Worm (Caenorhabditis elegans): ENCODE data around the gene str-67.

The str-67 gene

DNA sequence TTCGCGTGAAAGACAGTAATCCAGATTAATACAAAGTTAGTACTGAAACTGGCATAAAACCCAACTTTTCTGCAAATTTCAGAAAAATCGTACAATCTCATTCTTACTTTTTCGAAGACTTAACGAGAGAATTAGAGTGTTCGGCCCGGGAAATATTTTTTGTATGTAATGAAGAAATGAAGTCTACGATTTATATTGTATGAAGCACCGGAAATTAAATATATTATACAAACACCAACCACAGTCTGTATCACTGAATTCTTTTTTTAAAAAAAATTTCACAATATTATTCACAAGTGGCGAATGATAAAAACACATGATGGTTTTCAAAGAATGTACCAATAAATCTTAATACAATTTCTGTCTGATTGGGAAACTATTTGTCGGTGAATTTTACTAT lies at the start of gene str-67:
TSS of gene str-67 (minus strand) at position 101 of the 400 bp plus-strand sequence.
- TF ChIP-seq hmbx-1 (tag; optimal IDR thresholded peaks at IDR 0.05) = no peak
- TF ChIP-seq F13C5.2 (tag; optimal IDR thresholded peaks at IDR 0.05) = no peak
- no peak for TF ChIP-seq ama-1 (optimal IDR thresholded peaks at IDR 0.05)
- TF ChIP-seq sea-1 (GFP tag; conservative IDR thresholded peaks at IDR 0.05) = no peak
- TF ChIP-seq aly-1 (tag; optimal IDR thresholded peaks at IDR 0.05) = no peak
- no peak for TF ChIP-seq tbx-37 (GFP tag; conservative IDR thresholded peaks at IDR 0.05)
- TF ChIP-seq ceh-36 (tag; optimal IDR thresholded peaks at IDR 0.05) = no peak
- no peak for TF ChIP-seq scrt-1 (GFP tag; IDR thresholded peaks at IDR 0.05)
- no peak for TF ChIP-seq ets-7 (tag; optimal IDR thresholded peaks at IDR 0.05)
- no peak for TF ChIP-seq hnd-1 (tag; optimal IDR thresholded peaks at IDR 0.05)
- no peak for TF ChIP-seq pes-1 (GFP tag; IDR thresholded peaks at IDR 0.05)
- TF ChIP-seq hmg-4 (GFP tag; optimal IDR thresholded peaks at IDR 0.05) = no peak
- TF ChIP-seq tbx-11 (GFP tag; IDR thresholded peaks at IDR 0.05) = no peak

DNA sequence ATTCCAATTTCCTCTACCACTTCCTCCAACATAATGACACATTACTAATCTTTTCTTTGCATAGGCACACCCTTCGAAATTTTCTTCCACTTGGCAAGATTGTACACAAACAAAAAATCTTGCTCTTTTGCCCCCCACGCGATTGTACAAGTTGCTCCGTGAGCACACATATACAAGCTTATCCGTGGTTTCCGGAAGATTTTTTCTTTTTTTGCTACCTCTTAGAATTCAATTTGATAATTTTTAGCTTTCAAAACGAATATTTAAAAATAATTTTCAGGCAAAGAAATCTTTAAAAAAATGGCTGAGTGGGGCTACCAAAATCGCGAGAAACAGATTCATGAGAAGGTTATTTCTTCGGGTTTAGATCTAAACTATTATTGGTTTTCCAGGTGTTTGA lies 48.3 kb upstream of the str-67 start, which contains the start of gene Y50D4B.1:
TSS of gene Y50D4B.1 (plus strand) at position 301 of the 400 bp plus-strand sequence.
- TF ChIP-seq flt-1 (GFP tag; IDR thresholded peaks at IDR 0.05) (no peak), pes-1 (GFP tag; IDR thresholded peaks at IDR 0.05) (no peak), hmg-4 (GFP tag; optimal IDR thresholded peaks at IDR 0.05) (no peak), tra-4 (tag; optimal IDR thresholded peaks at IDR 0.05) (no peak), ceh-36 (tag; optimal IDR thresholded peaks at IDR 0.05) (no peak), sea-1 (GFP tag; conservative IDR thresholded peaks at IDR 0.05) (no peak), tbx-37 (GFP tag; conservative IDR thresholded peaks at IDR 0.05) (no peak), F13C5.2 (tag; optimal IDR thresholded peaks at IDR 0.05) (no peak), ets-7 (tag; optimal IDR thresholded peaks at IDR 0.05) (no peak), aly-1 (tag; optimal IDR thresholded peaks at IDR 0.05) (no peak), ama-1 (optimal IDR thresholded peaks at IDR 0.05) (no peak), tbx-11 (GFP tag; IDR thresholded peaks at IDR 0.05) (no peak), ceh-13 (GFP tag; optimal IDR thresholded peaks at IDR 0.05) (no peak), hnd-1 (tag; optimal IDR thresholded peaks at IDR 0.05) (no peak), B0310.2 (tag; optimal IDR thresholded peaks at IDR 0.05) (no peak)

DNA sequence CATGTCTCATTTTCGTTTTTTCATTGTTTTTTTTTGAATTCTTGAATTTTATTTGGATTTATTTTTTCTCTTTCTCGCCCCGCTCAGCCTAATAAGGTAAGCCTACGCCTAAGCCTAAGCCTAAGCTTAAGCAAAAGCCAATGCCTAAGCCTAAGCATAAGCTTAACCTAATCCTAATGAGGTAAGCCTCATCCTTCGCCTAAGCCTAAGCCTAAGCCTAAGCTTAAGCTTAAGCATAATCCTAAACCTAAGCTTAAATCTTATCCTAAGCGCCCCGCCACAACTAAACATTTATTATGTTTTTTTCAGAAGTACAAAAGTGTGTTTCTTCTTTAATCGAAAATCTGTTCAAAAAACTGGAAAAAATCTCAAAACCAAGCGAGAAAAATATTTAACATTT lies 47.8 kb upstream of the str-67 start:
- TF ChIP-seq scrt-1 (GFP tag; IDR thresholded peaks at IDR 0.05) (no peak), B0310.2 (tag; optimal IDR thresholded peaks at IDR 0.05) (no peak), ceh-36 (tag; optimal IDR thresholded peaks at IDR 0.05) (peak; percentile 69)

DNA sequence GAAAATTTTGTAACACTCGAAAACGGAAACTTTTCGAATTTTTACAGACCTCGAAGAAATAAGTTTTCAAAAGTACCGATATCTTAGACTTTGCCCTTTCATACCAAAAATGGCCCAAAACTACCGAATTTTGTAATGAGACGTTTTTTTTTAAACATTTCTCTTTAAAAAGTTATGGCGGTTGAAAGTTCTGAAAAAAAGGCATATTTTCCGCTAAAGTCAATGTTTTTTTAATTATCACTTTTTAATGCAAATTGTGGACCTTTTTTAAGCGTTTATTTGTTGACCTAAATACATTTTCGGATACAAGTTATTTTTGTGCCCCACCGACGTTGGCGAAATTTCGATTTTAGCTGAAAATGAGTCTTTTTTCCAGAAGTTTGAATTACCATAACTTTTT lies 38.2 kb upstream of the str-67 start:
- TF ChIP-seq flt-1 (GFP tag; IDR thresholded peaks at IDR 0.05) (no peak), tra-4 (tag; optimal IDR thresholded peaks at IDR 0.05) (no peak), hnd-1 (tag; optimal IDR thresholded peaks at IDR 0.05) (no peak), hmbx-1 (tag; optimal IDR thresholded peaks at IDR 0.05) (no peak), F13C5.2 (tag; optimal IDR thresholded peaks at IDR 0.05) (no peak), hmg-4 (GFP tag; optimal IDR thresholded peaks at IDR 0.05) (no peak), ets-7 (tag; optimal IDR thresholded peaks at IDR 0.05) (no peak), aly-1 (tag; optimal IDR thresholded peaks at IDR 0.05) (no peak), scrt-1 (GFP tag; IDR thresholded peaks at IDR 0.05) (no peak), tbx-11 (GFP tag; IDR thresholded peaks at IDR 0.05) (no peak), tbx-37 (GFP tag; conservative IDR thresholded peaks at IDR 0.05) (no peak), B0310.2 (tag; optimal IDR thresholded peaks at IDR 0.05) (no peak), ama-1 (optimal IDR thresholded peaks at IDR 0.05) (no peak), ceh-36 (tag; optimal IDR thresholded peaks at IDR 0.05) (no peak), sea-1 (GFP tag; conservative IDR thresholded peaks at IDR 0.05) (no peak), pes-1 (GFP tag; IDR thresholded peaks at IDR 0.05) (no peak)

DNA sequence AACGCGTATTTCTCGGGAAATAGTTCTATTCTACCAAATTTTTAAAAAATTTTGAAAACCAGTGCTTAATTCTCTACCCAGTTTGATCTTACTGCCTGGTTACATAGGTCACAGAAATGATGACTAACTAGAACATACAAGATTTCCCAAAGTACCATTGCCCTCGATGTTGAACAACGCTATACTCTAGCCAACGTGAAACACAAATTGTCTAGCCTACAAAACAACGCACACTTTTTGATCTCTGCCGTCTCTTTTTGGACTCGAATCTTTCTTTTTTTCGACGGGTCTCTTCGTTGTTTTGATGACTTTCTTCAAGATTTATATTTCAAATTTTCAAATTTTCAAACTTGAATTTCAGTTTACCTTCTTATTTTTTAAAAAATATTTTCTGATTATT lies 35.9 kb upstream of the str-67 start, which contains the start of gene Y50D4B.2:
TSS of gene Y50D4B.2 (plus strand) at position 301 of the 400 bp plus-strand sequence.
- no peak for TF ChIP-seq pes-1 (GFP tag; IDR thresholded peaks at IDR 0.05)
- TF ChIP-seq ceh-36 (tag; optimal IDR thresholded peaks at IDR 0.05) = no peak
- TF ChIP-seq hnd-1 (tag; optimal IDR thresholded peaks at IDR 0.05) = no peak
- TF ChIP-seq tbx-11 (GFP tag; IDR thresholded peaks at IDR 0.05) = no peak

DNA sequence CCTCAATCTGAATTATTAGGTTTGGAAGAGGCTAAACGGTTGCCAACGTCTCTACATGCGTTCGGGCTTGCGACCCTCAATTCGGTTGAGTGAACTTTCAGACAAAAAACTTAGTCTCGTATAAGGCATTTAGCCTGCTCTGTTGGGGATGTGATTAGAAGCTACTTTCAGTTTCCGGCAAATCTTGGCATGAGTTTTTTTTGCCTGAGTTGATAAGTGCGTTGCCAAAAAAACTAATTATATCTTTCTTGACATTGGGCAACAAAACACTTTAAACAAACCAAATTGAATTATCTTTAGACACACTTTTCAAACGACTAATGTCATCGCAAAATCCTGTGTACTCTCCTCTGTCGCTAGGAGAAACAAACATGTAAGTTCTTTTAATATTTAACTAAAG lies 28.0 kb upstream of the str-67 start, which contains the start of gene Y50D4B.4:
TSS of gene Y50D4B.4 (plus strand) at position 301 of the 400 bp plus-strand sequence.
- no peak for TF ChIP-seq sea-1 (GFP tag; conservative IDR thresholded peaks at IDR 0.05)
- no peak for TF ChIP-seq pes-1 (GFP tag; IDR thresholded peaks at IDR 0.05)
- no peak for TF ChIP-seq B0310.2 (tag; optimal IDR thresholded peaks at IDR 0.05)
- no peak for TF ChIP-seq tbx-37 (GFP tag; conservative IDR thresholded peaks at IDR 0.05)
- no peak for TF ChIP-seq hmg-4 (GFP tag; optimal IDR thresholded peaks at IDR 0.05)
- TF ChIP-seq ets-7 (tag; optimal IDR thresholded peaks at IDR 0.05) = no peak
- TF ChIP-seq hnd-1 (tag; optimal IDR thresholded peaks at IDR 0.05) = no peak
- no peak for TF ChIP-seq hmbx-1 (tag; optimal IDR thresholded peaks at IDR 0.05)
- TF ChIP-seq flt-1 (GFP tag; IDR thresholded peaks at IDR 0.05) = no peak
- TF ChIP-seq tra-4 (tag; optimal IDR thresholded peaks at IDR 0.05) = no peak
- no peak for TF ChIP-seq ceh-13 (GFP tag; optimal IDR thresholded peaks at IDR 0.05)
- TF ChIP-seq ceh-36 (tag; optimal IDR thresholded peaks at IDR 0.05) = no peak
- no peak for TF ChIP-seq F13C5.2 (tag; optimal IDR thresholded peaks at IDR 0.05)

DNA sequence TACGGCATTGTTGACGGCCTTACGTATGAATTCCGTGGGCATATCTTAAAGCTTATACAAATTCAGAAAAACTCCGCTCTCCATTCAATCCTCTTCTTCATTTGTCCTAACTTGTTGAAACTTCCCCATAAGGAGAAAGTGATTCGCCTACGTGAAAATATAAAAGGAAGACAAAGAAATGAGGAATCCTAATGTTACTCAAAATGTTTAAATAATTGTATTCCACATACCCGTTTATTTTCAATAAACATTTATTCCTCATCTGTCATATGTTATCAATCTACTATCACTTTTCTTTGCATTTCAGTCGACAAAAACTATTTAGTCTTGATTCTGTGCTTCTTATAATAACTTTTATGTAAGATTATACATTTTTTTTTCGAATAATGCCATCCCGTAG lies 23.6 kb upstream of the str-67 start, which contains the start of gene clec-203:
TSS of gene clec-203 (plus strand) at position 301 of the 400 bp plus-strand sequence.
- TF ChIP-seq scrt-1 (GFP tag; IDR thresholded peaks at IDR 0.05) = no peak
- no peak for TF ChIP-seq ceh-13 (GFP tag; optimal IDR thresholded peaks at IDR 0.05)
- no peak for TF ChIP-seq ama-1 (optimal IDR thresholded peaks at IDR 0.05)
- TF ChIP-seq sea-1 (GFP tag; conservative IDR thresholded peaks at IDR 0.05) = no peak
- no peak for TF ChIP-seq aly-1 (tag; optimal IDR thresholded peaks at IDR 0.05)
- TF ChIP-seq ceh-36 (tag; optimal IDR thresholded peaks at IDR 0.05) = no peak
- TF ChIP-seq tbx-11 (GFP tag; IDR thresholded peaks at IDR 0.05) = no peak
- TF ChIP-seq hmbx-1 (tag; optimal IDR thresholded peaks at IDR 0.05) = no peak
- TF ChIP-seq flt-1 (GFP tag; IDR thresholded peaks at IDR 0.05) = no peak

DNA sequence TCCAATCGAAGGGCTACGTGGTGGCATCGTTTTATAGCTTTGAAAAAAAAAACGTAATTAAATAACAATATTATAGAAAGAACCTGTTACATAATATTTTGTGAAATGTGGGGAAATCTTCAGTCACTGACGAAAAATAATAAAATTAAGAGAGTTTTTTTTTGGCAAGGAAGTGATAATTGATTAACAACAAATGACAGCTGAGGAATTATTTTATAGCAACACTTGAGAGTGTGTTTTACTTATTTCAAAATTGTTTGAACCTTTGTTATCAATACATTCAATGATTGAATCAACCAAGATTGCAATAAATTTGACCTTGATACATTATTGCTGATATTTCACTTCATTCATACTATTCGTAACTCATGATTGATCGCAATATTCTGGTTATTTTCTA lies 19.6 kb upstream of the str-67 start, which contains the start of gene Y50D4B.6:
TSS of gene Y50D4B.6 (plus strand) at position 301 of the 400 bp plus-strand sequence.
- no peak for TF ChIP-seq tbx-11 (GFP tag; IDR thresholded peaks at IDR 0.05)
- no peak for TF ChIP-seq scrt-1 (GFP tag; IDR thresholded peaks at IDR 0.05)
- TF ChIP-seq hmbx-1 (tag; optimal IDR thresholded peaks at IDR 0.05) = no peak
- TF ChIP-seq tra-4 (tag; optimal IDR thresholded peaks at IDR 0.05) = no peak

Data from whole organism, early embryonic.